Worm (Caenorhabditis elegans) whole organism, mixed stage, embryonic: ENCODE data around the gene mtm-9.

Experiments
- blmp-1 ChIP-seq: fragments of 150-350 bp; optimal IDR thresholded peaks from 2 replicates; lab custom pipeline; 2014; ENCODE audit warnings: missing biosample characterization, missing genetic modification characterization
- lsy-2 ChIP-seq: fragments of 150-350 bp; optimal IDR thresholded peaks from 2 replicates; lab custom pipeline; 2014; ENCODE audit warnings: missing biosample characterization, missing genetic modification characterization
- nhr-237 ChIP-seq: fragments of 150-350 bp; optimal IDR thresholded peaks from 2 replicates; lab custom pipeline; 2014; ENCODE audit warnings: missing biosample characterization, missing genetic modification characterization
- nhr-28 ChIP-seq: fragments of 150-350 bp; optimal IDR thresholded peaks from 2 replicates; lab custom pipeline; 2014; ENCODE audit warnings: missing biosample characterization, missing genetic modification characterization
- unc-62 ChIP-seq: fragments of 150-350 bp; optimal IDR thresholded peaks from 2 replicates; lab custom pipeline; 2014; ENCODE audit warnings: missing biosample characterization, missing genetic modification reagents, missing genetic modification characterization
- ztf-11 ChIP-seq: fragments of 150-350 bp; optimal IDR thresholded peaks from 2 replicates; lab custom pipeline; 2014; ENCODE audit warnings: missing biosample characterization, missing genetic modification characterization

- no peak for TF ChIP-seq blmp-1 (tag; lab: Kevin White, UChicago)
- no peak for TF ChIP-seq nhr-237 (tag; lab: Kevin White, UChicago)
- TF ChIP-seq lsy-2 (tag; lab: Kevin White, UChicago), result no peak
- TF ChIP-seq nhr-28, result no peak
- no peak for TF ChIP-seq unc-62 (GFP tag; lab: Kevin White, UChicago)
- no peak for TF ChIP-seq ztf-11
Measured at ce11 chrV:3739302-3739701, 4.1 kb upstream of the mtm-9 start, which contains the start of gene hpo-36.
